Worm (Caenorhabditis elegans): ENCODE data around the gene C11G10.1.

The C11G10.1 gene

DNA sequence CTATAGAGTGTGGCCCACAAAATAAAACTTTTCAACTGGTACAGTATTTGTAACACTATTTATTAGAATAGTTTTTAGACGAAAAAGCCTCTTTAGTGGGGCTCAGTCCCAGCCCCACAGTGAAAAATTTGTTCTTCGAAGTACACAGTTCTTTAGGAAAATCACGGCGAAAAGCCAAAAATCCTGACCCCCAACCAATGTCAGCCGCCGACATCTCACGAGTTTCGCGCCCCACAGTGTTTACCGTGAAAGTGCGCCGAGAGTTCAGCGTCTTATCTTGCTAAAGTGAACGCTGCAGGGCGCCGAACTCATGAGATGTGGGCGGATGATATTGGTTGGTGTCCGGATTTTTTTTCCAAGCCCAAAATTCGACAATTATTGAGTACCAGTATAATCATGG is 12.4 kb upstream of the C11G10.1 start:
- TF ChIP-seq mls-2 (tag; optimal IDR thresholded peaks at IDR 0.05) = no peak

DNA sequence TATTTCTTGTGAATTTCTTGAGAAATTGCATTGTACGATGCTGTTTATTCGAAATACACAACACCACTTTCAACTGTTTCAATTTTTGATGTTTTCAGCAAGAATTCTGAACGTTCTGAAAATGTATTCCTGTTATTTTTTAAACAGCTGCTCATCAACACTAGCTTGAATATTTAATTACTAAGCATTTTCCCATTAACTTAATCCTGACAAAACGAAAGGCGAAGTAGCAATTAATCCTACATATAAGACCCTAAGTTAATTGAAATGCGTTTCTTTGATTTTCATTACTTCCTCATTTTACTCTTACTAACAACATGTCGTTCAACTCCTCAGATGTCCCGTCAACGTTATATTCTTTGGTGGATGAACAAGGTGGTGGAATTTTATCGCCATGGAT is 9.9 kb upstream of the C11G10.1 start, which contains the start of gene ocr-3:
TSS of gene ocr-3 (plus strand) at position 301 of the 400 bp plus-strand sequence.
- no peak for TF ChIP-seq nhr-12 (tag; optimal IDR thresholded peaks at IDR 0.05)

DNA sequence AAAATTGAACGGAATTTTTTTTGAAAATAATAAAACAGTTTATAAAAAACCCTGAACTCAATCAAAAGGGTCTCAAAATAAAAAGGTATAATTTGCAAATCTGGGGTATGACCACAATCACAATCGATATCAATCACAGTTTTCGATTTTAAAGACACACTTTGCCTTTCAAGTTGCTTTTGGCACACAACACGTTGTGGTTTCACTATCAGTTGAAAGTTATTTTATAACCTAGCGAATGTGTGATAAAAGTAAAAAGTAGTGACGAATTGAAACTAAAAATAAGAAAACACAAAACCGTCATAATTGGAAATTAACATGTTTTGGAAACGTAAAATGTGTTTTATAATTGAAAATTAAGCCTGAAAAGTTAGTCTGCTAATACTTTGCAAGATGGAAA is 9.1 kb upstream of the C11G10.1 start:
- no peak for TF ChIP-seq nhr-12 (tag; optimal IDR thresholded peaks at IDR 0.05)
- no peak for TF ChIP-seq nhr-28 (tag; optimal IDR thresholded peaks at IDR 0.05)
- no peak for TF ChIP-seq drap-1 (GFP tag; optimal IDR thresholded peaks at IDR 0.05)
- TF ChIP-seq lsy-2 (tag; optimal IDR thresholded peaks at IDR 0.05) = no peak

DNA sequence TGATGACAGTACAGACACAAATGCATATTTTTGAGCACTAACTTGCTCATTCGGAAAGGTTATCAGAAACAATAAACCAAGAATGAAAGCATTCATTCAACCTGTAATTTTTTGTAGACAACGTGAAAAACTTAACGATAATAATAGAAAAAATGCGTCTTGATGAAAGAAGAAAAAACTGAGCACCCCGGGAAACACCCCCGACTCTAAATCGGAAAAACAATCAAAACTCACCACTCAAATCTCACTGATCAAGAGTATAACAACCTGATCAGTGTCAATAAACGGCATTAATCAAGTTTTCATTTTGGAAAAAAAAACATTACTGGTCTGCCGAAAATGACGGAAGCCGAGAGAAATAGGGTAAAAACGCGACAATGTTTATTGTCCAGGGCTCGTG is 7.6 kb upstream of the C11G10.1 start, which contains the start of gene T10B10.8:
TSS of gene T10B10.8 (minus strand) at position 101 of the 400 bp plus-strand sequence.
- no peak for TF ChIP-seq ces-1 (GFP tag; optimal IDR thresholded peaks at IDR 0.05)
- TF ChIP-seq nhr-12 (tag; optimal IDR thresholded peaks at IDR 0.05) = no peak

DNA sequence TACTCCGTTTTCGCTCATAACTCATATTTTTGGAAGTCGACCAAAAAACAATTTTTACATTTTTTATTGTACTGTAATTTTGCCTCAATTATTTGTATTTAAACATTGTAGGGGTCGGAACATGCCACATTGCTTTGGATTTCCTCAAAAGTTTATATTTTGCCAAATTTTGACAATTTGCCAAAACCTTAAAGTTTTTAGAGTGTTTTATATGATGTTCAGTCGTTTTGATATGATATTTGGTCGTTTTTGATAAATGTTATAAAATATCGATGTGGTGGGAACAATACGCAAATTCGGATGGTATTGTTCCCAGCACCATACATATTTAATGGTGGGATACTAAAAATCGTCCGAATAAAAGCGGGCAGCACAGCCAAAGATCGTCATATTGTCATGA is 5.6 kb upstream of the C11G10.1 start, which contains the start of gene T10B10.9:
TSS of gene T10B10.9 (plus strand) at position 301 of the 400 bp plus-strand sequence.
- TF ChIP-seq snpc-4 (tag; optimal IDR thresholded peaks at IDR 0.05) (no peak), unc-39 (tag; optimal IDR thresholded peaks at IDR 0.05) (no peak), nhr-12 (tag; optimal IDR thresholded peaks at IDR 0.05) (no peak), sem-2 (GFP tag; optimal IDR thresholded peaks at IDR 0.05) (no peak), nhr-2 (tag; optimal IDR thresholded peaks at IDR 0.05) (no peak), ces-1 (GFP tag; optimal IDR thresholded peaks at IDR 0.05) (no peak), lsy-2 (tag; optimal IDR thresholded peaks at IDR 0.05) (no peak), lin-32 (GFP tag; optimal IDR thresholded peaks at IDR 0.05) (no peak), ztf-11 (tag; optimal IDR thresholded peaks at IDR 0.05) (no peak), elt-1 (tag; optimal IDR thresholded peaks at IDR 0.05; ENCODE audit: borderline replicate concordance, insufficient read depth) (no peak), flh-1 (GFP tag; optimal IDR thresholded peaks at IDR 0.05) (no peak), elt-3 (tag; optimal IDR thresholded peaks at IDR 0.05) (no peak), hlh-1 (tag; optimal IDR thresholded peaks at IDR 0.05) (no peak), pha-4 (tag; optimal IDR thresholded peaks at IDR 0.05) (no peak), tbx-8 (GFP tag; optimal IDR thresholded peaks at IDR 0.05) (no peak), nhr-28 (tag; optimal IDR thresholded peaks at IDR 0.05) (no peak), mab-5 (tag; optimal IDR thresholded peaks at IDR 0.05) (no peak)

DNA sequence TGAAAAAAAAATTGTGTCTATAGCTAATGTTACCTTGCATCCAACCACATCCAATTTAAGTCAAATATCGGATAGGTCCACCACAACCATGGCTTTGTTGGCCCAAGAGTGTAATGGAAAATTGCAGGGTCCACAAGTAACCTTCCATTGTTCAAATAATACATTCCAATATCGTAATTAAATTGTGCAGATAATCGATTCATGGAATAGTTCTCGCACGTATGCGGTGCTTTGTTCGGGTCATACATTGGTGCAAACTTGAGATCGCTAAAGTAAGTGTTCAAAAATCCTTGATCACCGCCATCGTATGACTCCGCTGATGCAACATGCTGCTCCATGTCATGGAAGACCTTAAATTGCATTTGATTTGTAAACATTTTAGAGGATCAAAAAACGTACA is 4.6 kb upstream of the C11G10.1 start:
- TF ChIP-seq mep-1 (tag; optimal IDR thresholded peaks at IDR 0.05) = no peak
- no peak for TF ChIP-seq ceh-83 (GFP tag; optimal IDR thresholded peaks at IDR 0.05)
- no peak for TF ChIP-seq unc-62 (GFP tag; optimal IDR thresholded peaks at IDR 0.05)
- no peak for TF ChIP-seq nhr-76 (tag; optimal IDR thresholded peaks at IDR 0.05)
- TF ChIP-seq nhr-2 (tag; optimal IDR thresholded peaks at IDR 0.05) = no peak
- no peak for TF ChIP-seq M03D4.4 (tag; optimal IDR thresholded peaks at IDR 0.05)
- no peak for TF ChIP-seq snpc-4 (tag; optimal IDR thresholded peaks at IDR 0.05)
- no peak for TF ChIP-seq zip-8 (tag; optimal IDR thresholded peaks at IDR 0.05)
- no peak for TF ChIP-seq unc-39 (tag; optimal IDR thresholded peaks at IDR 0.05)
- no peak for TF ChIP-seq lin-32 (GFP tag; optimal IDR thresholded peaks at IDR 0.05)
- no peak for TF ChIP-seq elt-1 (tag; optimal IDR thresholded peaks at IDR 0.05; ENCODE audit: borderline replicate concordance, insufficient read depth)
- no peak for TF ChIP-seq sptf-1 (tag; optimal IDR thresholded peaks at IDR 0.05)
- no peak for TF ChIP-seq elt-3 (tag; optimal IDR thresholded peaks at IDR 0.05)
- no peak for TF ChIP-seq cnd-1 (tag; optimal IDR thresholded peaks at IDR 0.05)
- TF ChIP-seq sem-2 (GFP tag; optimal IDR thresholded peaks at IDR 0.05) = no peak
- no peak for TF ChIP-seq tbx-8 (GFP tag; optimal IDR thresholded peaks at IDR 0.05)
- no peak for TF ChIP-seq ceh-39 (tag; optimal IDR thresholded peaks at IDR 0.05)
- no peak for TF ChIP-seq bed-3 (GFP tag; optimal IDR thresholded peaks at IDR 0.05)
- TF ChIP-seq pha-4 (tag; optimal IDR thresholded peaks at IDR 0.05) = no peak
- no peak for TF ChIP-seq ham-2 (GFP tag; optimal IDR thresholded peaks at IDR 0.05)
